Worm (Caenorhabditis elegans) whole organism, L2 larva: ENCODE data around the gene K12G11.6.
A peak's percentile ranks its signal among the peaks of the same experiment; 100 is the strongest.

Experiments
- C34F6.9 ChIP-seq: fragments of 150-350 bp; optimal IDR thresholded peaks from 2 replicates; lab custom pipeline; 2014; ENCODE audit warnings: missing biosample characterization, missing genetic modification characterization
- F13H6.1 ChIP-seq: sonication (generic microtip); optimal IDR thresholded peaks from 2 replicates; lab custom pipeline; 2016; ENCODE audit warnings: missing genetic modification characterization, missing compliant biosample characterization
- R02D3.7 ChIP-seq: fragments of 150-350 bp; optimal IDR thresholded peaks from 2 replicates; lab custom pipeline; 2014; ENCODE audit warnings: missing biosample characterization, missing genetic modification characterization
- Y55F3AM.14 ChIP-seq: fragments of 200-800 bp; sonication (Bioruptor generic); optimal IDR thresholded peaks from 2 replicates; lab custom pipeline; 2018; ENCODE audit warnings: mild to moderate bottlenecking, missing genetic modification characterization, missing compliant biosample characterization
- ZK546.5 ChIP-seq: sonication (generic microtip); optimal IDR thresholded peaks from 2 replicates; lab custom pipeline; 2017; ENCODE audit warnings: missing biosample characterization, missing genetic modification characterization
- aly-2 ChIP-seq: fragments of 150-350 bp; optimal IDR thresholded peaks from 2 replicates; lab custom pipeline; 2014; ENCODE audit warnings: missing biosample characterization, missing genetic modification characterization
- blmp-1 ChIP-seq: sonication (generic microtip); optimal IDR thresholded peaks from 2 replicates; lab custom pipeline; 2017; ENCODE audit warnings: missing genetic modification characterization, mild to moderate bottlenecking, missing compliant biosample characterization, antibody characterized with exemption, moderate library complexity; ENCODE audit not compliant: insufficient read depth
- ceh-82 ChIP-seq: fragments of 150-350 bp; optimal IDR thresholded peaks from 2 replicates; lab custom pipeline; 2014; ENCODE audit warnings: missing biosample characterization, missing genetic modification characterization
- crh-2 ChIP-seq: sonication (generic microtip); optimal IDR thresholded peaks from 2 replicates; lab custom pipeline; 2017; ENCODE audit warnings: missing biosample characterization, missing genetic modification characterization
- egl-27 ChIP-seq: sonication (generic microtip); optimal IDR thresholded peaks from 3 replicates; lab custom pipeline; 2017; ENCODE audit warnings: missing biosample characterization, missing genetic modification reagents, missing genetic modification characterization
- elt-1 ChIP-seq: fragments of 150-350 bp; optimal IDR thresholded peaks from 2 replicates; lab custom pipeline; 2014; ENCODE audit warnings: missing biosample characterization, missing genetic modification characterization
- fos-1 ChIP-seq: fragments of 150-350 bp; optimal IDR thresholded peaks from 2 replicates; lab custom pipeline; 2014; ENCODE audit warnings: missing biosample characterization, missing genetic modification characterization
- gmeb-1 ChIP-seq: fragments of 150-350 bp; optimal IDR thresholded peaks from 2 replicates; lab custom pipeline; 2014; ENCODE audit warnings: missing biosample characterization, missing genetic modification characterization
- lin-13 ChIP-seq: fragments of 150-350 bp; optimal IDR thresholded peaks from 2 replicates; lab custom pipeline; 2014; ENCODE audit warnings: missing biosample characterization, missing genetic modification reagents, missing genetic modification characterization
- lin-39 ChIP-seq: fragments of 150-350 bp; optimal IDR thresholded peaks from 2 replicates; lab custom pipeline; 2014; ENCODE audit warnings: missing biosample characterization, missing genetic modification reagents, missing genetic modification characterization
- lsy-2 ChIP-seq, 2 experiments: fragments of 150-350 bp in 1 of 2; sonication (generic microtip) in 1 of 2; optimal IDR thresholded peaks; 2 replicates each; lab custom pipeline; 2014 to 2017; ENCODE audit warnings: missing biosample characterization in 2 of 2, missing genetic modification characterization in 2 of 2
- mab-5 ChIP-seq: fragments of 150-350 bp; optimal IDR thresholded peaks from 2 replicates; lab custom pipeline; 2014; ENCODE audit warnings: missing biosample characterization, missing genetic modification characterization
- mbf-1 ChIP-seq: sonication (generic microtip); optimal IDR thresholded peaks from 2 replicates; lab custom pipeline; 2017; ENCODE audit warnings: missing biosample characterization, missing genetic modification characterization
- mdl-1 ChIP-seq, 2 experiments: fragments of 150-350 bp in 1 of 2; sonication (generic microtip) in 1 of 2; optimal IDR thresholded peaks; 2 replicates each; lab custom pipeline; 2017; ENCODE audit warnings: missing biosample characterization in 2 of 2, missing genetic modification characterization in 2 of 2
- nhr-10 ChIP-seq: sonication (generic microtip); optimal IDR thresholded peaks from 2 replicates; lab custom pipeline; 2017; ENCODE audit warnings: missing biosample characterization, missing genetic modification characterization
- nhr-11 ChIP-seq: fragments of 150-350 bp; optimal IDR thresholded peaks from 2 replicates; lab custom pipeline; 2014; ENCODE audit warnings: missing biosample characterization, missing genetic modification characterization
- nhr-129 ChIP-seq: fragments of 150-350 bp; optimal IDR thresholded peaks from 2 replicates; lab custom pipeline; 2014; ENCODE audit warnings: missing biosample characterization, missing genetic modification characterization
- nhr-21 ChIP-seq: fragments of 150-350 bp; optimal IDR thresholded peaks from 2 replicates; lab custom pipeline; 2014; ENCODE audit warnings: missing biosample characterization, missing genetic modification characterization
- nhr-23 ChIP-seq: fragments of 150-350 bp; optimal IDR thresholded peaks from 2 replicates; lab custom pipeline; 2014; ENCODE audit warnings: missing biosample characterization, missing genetic modification reagents, missing genetic modification characterization
- nhr-237 ChIP-seq: fragments of 150-350 bp; optimal IDR thresholded peaks from 2 replicates; lab custom pipeline; 2014; ENCODE audit warnings: missing biosample characterization, missing genetic modification characterization
- nhr-25 ChIP-seq: fragments of 150-350 bp; sonication (generic microtip); optimal IDR thresholded peaks from 3 replicates; lab custom pipeline; 2014; ENCODE audit warnings: missing biosample characterization, missing genetic modification characterization
- nhr-6 ChIP-seq: fragments of 150-350 bp; optimal IDR thresholded peaks from 2 replicates; lab custom pipeline; 2014; ENCODE audit warnings: missing biosample characterization, missing genetic modification characterization
- nhr-77 ChIP-seq: fragments of 150-350 bp; optimal IDR thresholded peaks from 2 replicates; lab custom pipeline; 2014; ENCODE audit warnings: missing biosample characterization, missing genetic modification characterization
- peb-1 ChIP-seq: fragments of 150-350 bp; optimal IDR thresholded peaks from 2 replicates; lab custom pipeline; 2014; ENCODE audit warnings: missing biosample characterization, missing genetic modification characterization
- sem-4 ChIP-seq: fragments of 150-350 bp; optimal IDR thresholded peaks from 2 replicates; lab custom pipeline; 2014; ENCODE audit warnings: missing biosample characterization, missing genetic modification reagents, missing genetic modification characterization
- sma-3 ChIP-seq: sonication (generic microtip); optimal IDR thresholded peaks from 2 replicates; lab custom pipeline; 2016; ENCODE audit warnings: missing genetic modification reagents, missing genetic modification characterization, missing compliant biosample characterization
- sma-9 ChIP-seq, 2 experiments: fragments of 150-350 bp in 1 of 2; sonication (generic microtip) in 1 of 2; optimal IDR thresholded peaks; 2 replicates each; lab custom pipeline; 2014 to 2016; ENCODE audit warnings: missing genetic modification characterization in 2 of 2, mild to moderate bottlenecking in 1 of 2, missing biosample characterization in 1 of 2, missing compliant biosample characterization in 1 of 2, missing genetic modification reagents in 1 of 2, moderate library complexity in 1 of 2
- unc-39 ChIP-seq: fragments of 150-350 bp; optimal IDR thresholded peaks from 2 replicates; lab custom pipeline; 2014; ENCODE audit warnings: missing biosample characterization, missing genetic modification characterization
- unc-55 ChIP-seq: fragments of 150-350 bp; sonication (generic microtip); optimal IDR thresholded peaks from 3 replicates; lab custom pipeline; 2014; ENCODE audit warnings: missing biosample characterization, missing genetic modification reagents, missing genetic modification characterization
- unc-62 ChIP-seq: fragments of 150-350 bp; optimal IDR thresholded peaks from 2 replicates; lab custom pipeline; 2014; ENCODE audit warnings: missing biosample characterization, missing genetic modification reagents, missing genetic modification characterization
- zag-1 ChIP-seq: fragments of 150-350 bp; optimal IDR thresholded peaks from 2 replicates; lab custom pipeline; 2014; ENCODE audit warnings: missing biosample characterization, missing genetic modification characterization
- ztf-1 ChIP-seq: fragments of 200-800 bp; sonication (Bioruptor generic); conservative IDR thresholded peaks from 2 replicates; pipeline ENCODE4 v1.3.6; 2022; ENCODE audit warnings: missing genetic modification characterization, missing compliant biosample characterization
- ztf-4 ChIP-seq: fragments of 150-350 bp; optimal IDR thresholded peaks from 2 replicates; lab custom pipeline; 2014; ENCODE audit warnings: missing biosample characterization, missing genetic modification characterization

Gene K12G11.6

DNA sequence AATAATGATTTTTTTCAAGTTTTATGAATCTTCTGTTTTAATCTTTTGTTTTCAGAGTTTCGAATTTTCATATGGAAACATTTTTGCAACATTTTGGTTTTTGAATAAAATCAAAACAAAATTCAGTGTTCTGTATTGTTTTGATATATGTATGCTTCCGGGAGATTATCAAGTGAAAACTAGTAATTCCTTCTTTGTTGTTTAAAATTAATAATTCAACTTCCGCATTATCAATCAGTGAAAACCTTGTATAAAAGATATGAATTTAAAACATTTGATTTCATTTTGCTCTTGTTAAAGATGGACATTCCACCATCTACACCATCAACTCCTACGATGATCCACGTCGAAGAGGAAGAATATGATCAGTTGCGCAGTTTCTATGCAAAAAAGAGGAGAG lies 14.4 kb upstream of the K12G11.6 start, which contains the start of gene sulp-5:
Gene sulp-5, plus strand, starts transcription at position 301 of the 400 bp plus-strand sequence.
- TF ChIP-seq unc-39 (no peak), nhr-237 (tag; lab: Kevin White, UChicago) (no peak), nhr-77 (tag; lab: Kevin White, UChicago) (no peak), nhr-23 (no peak), unc-55 (no peak), ceh-82 (tag; lab: Kevin White, UChicago) (no peak), nhr-10 (tag; lab: Kevin White, UChicago) (no peak), elt-1 (no peak), sma-9 (GFP tag; optimal IDR thresholded peaks at IDR 0.05; lab: Kevin White, UChicago) (no peak), sma-9 (tag; optimal IDR thresholded peaks at IDR 0.05; lab: Kevin White, UChicago) (no peak), peb-1 (tag; lab: Kevin White, UChicago) (no peak), ZK546.5 (tag; lab: Kevin White, UChicago) (no peak), mbf-1 (tag; lab: Kevin White, UChicago) (no peak), lin-39 (tag; lab: Kevin White, UChicago) (no peak), sem-4 (tag; lab: Kevin White, UChicago) (no peak), lsy-2 (tag; optimal IDR thresholded peaks at IDR 0.05; lab: Kevin White, UChicago) (no peak), ztf-1 (GFP tag; lab: Robert Waterston, UW) (no peak), aly-2 (no peak), nhr-11 (no peak), crh-2 (tag; lab: Kevin White, UChicago) (no peak), R02D3.7 (tag; lab: Kevin White, UChicago) (no peak)

- TF ChIP-seq sma-9 (GFP tag; optimal IDR thresholded peaks at IDR 0.05; lab: Kevin White, UChicago), result peak; percentile 2
- TF ChIP-seq sma-9 (tag; optimal IDR thresholded peaks at IDR 0.05; lab: Kevin White, UChicago), result no peak
- no peak for TF ChIP-seq fos-1
- peak; percentile 34 for TF ChIP-seq nhr-129 (tag; lab: Kevin White, UChicago)
Measured at ce11 chrV:11883215-11883614, 10.9 kb upstream of the K12G11.6 start.

DNA sequence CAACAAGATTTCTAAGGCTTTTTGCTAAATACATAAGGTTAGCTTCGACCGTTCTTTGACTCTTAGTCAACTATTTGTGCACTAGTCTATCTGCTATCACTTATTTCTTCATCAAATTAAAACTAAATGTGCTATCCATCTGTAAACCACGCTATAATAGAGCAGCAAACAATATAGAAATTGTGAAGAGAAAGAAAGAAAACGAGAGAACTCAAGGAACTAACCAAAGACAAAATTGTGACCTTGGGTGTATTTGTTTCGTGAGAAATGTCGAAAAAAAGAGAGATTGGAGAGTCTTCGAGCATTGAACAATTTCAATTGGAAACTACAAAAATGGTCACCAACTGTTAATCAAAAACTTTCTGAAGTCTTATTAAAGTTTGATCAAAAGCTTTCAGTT lies 9.0 kb upstream of the K12G11.6 start:
- TF ChIP-seq crh-2 (tag; lab: Kevin White, UChicago) (peak; percentile 44), nhr-129 (tag; lab: Kevin White, UChicago) (peak; percentile 65), zag-1 (tag; lab: Kevin White, UChicago) (no peak), mab-5 (tag; lab: Kevin White, UChicago) (no peak), ztf-1 (GFP tag; lab: Robert Waterston, UW) (no peak), F13H6.1 (tag; lab: Kevin White, UChicago) (peak; percentile 4), sma-9 (GFP tag; optimal IDR thresholded peaks at IDR 0.05; lab: Kevin White, UChicago) (peak; percentile 71), sma-9 (tag; optimal IDR thresholded peaks at IDR 0.05; lab: Kevin White, UChicago) (no peak), fos-1 (peak; percentile 50), ztf-4 (no peak), R02D3.7 (tag; lab: Kevin White, UChicago) (no peak)

DNA sequence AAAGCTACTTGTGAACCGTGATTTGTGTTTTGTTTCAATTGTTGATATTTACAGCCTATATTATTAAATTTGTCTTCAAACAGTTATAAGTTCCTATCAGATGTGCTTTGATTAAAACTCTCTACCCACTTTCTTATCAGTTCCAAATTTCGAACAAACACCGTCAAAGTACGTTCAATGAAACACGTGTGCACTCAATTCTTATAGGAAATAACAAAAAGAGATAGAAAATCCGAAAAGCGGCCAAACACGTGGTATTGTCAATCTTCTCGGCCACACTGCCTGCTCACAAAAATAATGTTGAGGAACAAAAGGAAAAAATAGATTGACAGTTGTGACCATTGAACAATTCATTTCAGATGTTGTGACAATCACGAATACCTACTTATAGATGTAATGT lies 8.2 kb upstream of the K12G11.6 start:
- TF ChIP-seq nhr-129 (tag; lab: Kevin White, UChicago) (peak; percentile 91), Y55F3AM.14 (GFP tag; lab: Kevin White, UChicago) (no peak), unc-62 (GFP tag; lab: Kevin White, UChicago) (no peak), blmp-1 (tag; lab: Kevin White, UChicago) (peak; percentile 69), lsy-2 (tag; optimal IDR thresholded peaks at IDR 0.05; lab: Kevin White, UChicago) (peak in 1 of 2 experiments; percentile 74), mdl-1 (tag; optimal IDR thresholded peaks at IDR 0.05; lab: Kevin White, UChicago) (peak in 1 of 2 experiments; percentile 84), aly-2 (no peak), unc-39 (no peak), F13H6.1 (tag; lab: Kevin White, UChicago) (peak; percentile 87), unc-55 (no peak), lin-39 (tag; lab: Kevin White, UChicago) (no peak), nhr-21 (tag; lab: Kevin White, UChicago) (peak; percentile 58), nhr-6 (tag; lab: Kevin White, UChicago) (peak; percentile 3), fos-1 (peak; percentile 10), C34F6.9 (tag; lab: Kevin White, UChicago) (peak; percentile 51), elt-1 (no peak), crh-2 (tag; lab: Kevin White, UChicago) (peak; percentile 82), sma-9 (GFP tag; optimal IDR thresholded peaks at IDR 0.05; lab: Kevin White, UChicago) (peak; percentile 95), sma-9 (tag; optimal IDR thresholded peaks at IDR 0.05; lab: Kevin White, UChicago) (no peak), nhr-25 (peak; percentile 13), lin-13 (GFP tag; lab: Kevin White, UChicago) (peak; percentile 25), ztf-4 (peak; percentile 60), gmeb-1 (tag; lab: Kevin White, UChicago) (peak; percentile 70), egl-27 (tag; lab: Kevin White, UChicago) (peak; percentile 51), sma-3 (GFP tag; lab: Kevin White, UChicago) (peak; percentile 52)
